Worm (Caenorhabditis elegans): ENCODE measurements around the gene clec-264.

clec-264 gene

DNA sequence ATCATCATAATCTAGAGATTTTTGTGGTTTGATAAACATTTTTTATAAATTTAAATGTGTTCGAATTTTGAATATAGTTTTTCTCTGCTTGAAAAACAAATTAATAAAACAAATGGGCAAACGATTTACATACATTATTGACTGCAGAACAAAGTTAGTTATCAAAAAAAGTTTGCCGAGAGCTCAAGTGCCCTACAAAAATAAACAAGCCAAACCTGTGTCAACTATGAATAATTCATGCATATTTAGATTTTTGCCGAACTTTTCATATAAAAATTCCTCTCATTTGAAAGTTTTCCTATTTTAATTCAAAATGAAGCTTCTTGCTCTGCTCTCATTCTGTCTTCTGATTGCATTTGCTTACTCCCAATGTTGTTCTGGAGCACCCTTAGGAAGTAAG lies 34.7 kb downstream of the clec-264 start, which contains the start of gene sshk-1:
Gene sshk-1 (plus strand): TSS at position 301 of the 400 bp plus-strand sequence.
- TF ChIP-seq tbx-2 (tag; optimal IDR thresholded peaks at IDR 0.05) (no peak), odd-2 (tag; optimal IDR thresholded peaks at IDR 0.05) (no peak), nhr-232 (tag; optimal IDR thresholded peaks at IDR 0.05) (no peak)

DNA sequence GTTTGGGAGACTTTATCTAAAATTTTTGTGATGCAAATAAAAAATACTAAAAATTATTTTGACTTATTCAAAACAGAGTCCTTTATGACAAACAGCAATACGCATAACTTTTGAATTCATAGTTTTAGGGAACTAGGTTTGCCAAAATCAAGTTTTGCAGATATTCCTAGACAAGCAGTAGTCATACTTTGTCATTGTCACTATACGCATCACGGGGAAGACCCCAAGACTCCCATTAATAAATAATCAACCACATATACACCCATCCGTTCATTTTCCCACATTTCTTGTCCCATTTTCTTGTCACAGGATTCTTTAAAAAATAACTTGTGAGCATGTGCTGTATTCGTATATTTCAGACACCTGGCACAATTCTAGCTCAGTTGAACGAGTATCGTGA lies 36.1 kb downstream of the clec-264 start, which contains the start of gene Y44A6D.7:
Gene Y44A6D.7 (plus strand): TSS at position 301 of the 400 bp plus-strand sequence.
- no peak for TF ChIP-seq ceh-6 (GFP tag; optimal IDR thresholded peaks at IDR 0.05)
- no peak for TF ChIP-seq ceh-48 (tag; optimal IDR thresholded peaks at IDR 0.05)
- TF ChIP-seq pat-9 (tag; optimal IDR thresholded peaks at IDR 0.05) = no peak
- TF ChIP-seq C08G9.2 (tag; optimal IDR thresholded peaks at IDR 0.05) = no peak
- no peak for TF ChIP-seq odd-2 (tag; optimal IDR thresholded peaks at IDR 0.05)
- TF ChIP-seq ceh-2 (tag; optimal IDR thresholded peaks at IDR 0.05) = no peak
- TF ChIP-seq sdc-2 (tag; optimal IDR thresholded peaks at IDR 0.05) = no peak
- TF ChIP-seq madf-2 (tag; optimal IDR thresholded peaks at IDR 0.05) = no peak
- TF ChIP-seq fax-1 (tag; optimal IDR thresholded peaks at IDR 0.05) = no peak
- no peak for TF ChIP-seq pag-3 (tag; optimal IDR thresholded peaks at IDR 0.05; ENCODE audit: borderline replicate concordance)
- no peak for TF ChIP-seq ama-1 (optimal IDR thresholded peaks at IDR 0.05)
- TF ChIP-seq T23F11.4 (GFP tag; optimal IDR thresholded peaks at IDR 0.05) = no peak
- TF ChIP-seq nfya-1 (tag; optimal IDR thresholded peaks at IDR 0.05) = no peak
- no peak for TF ChIP-seq nhr-11 (tag; optimal IDR thresholded peaks at IDR 0.05)

DNA sequence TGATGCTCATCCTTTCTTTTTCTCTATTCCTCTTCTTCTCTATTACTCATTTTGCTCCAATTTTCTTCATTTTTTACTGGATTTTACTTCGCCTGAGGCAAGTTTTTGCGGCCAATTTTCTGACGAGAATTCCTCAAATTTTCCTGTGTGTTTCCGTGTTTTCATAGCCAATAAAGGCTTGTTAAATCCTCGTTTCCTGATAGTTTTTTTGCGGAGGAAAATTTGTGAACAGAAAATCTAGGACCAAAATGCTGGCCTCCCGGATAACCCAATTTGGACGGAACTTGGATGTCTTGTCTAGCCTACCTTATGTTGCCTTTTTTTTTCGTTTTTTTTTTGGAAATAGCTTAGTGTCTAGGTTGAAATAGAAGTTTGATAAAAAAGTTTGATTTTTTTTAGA lies 36.9 kb downstream of the clec-264 start:
- peak; percentile 18 for TF ChIP-seq unc-42 (tag; optimal IDR thresholded peaks at IDR 0.05)
- no peak for TF ChIP-seq ceh-24 (tag; optimal IDR thresholded peaks at IDR 0.05)

DNA sequence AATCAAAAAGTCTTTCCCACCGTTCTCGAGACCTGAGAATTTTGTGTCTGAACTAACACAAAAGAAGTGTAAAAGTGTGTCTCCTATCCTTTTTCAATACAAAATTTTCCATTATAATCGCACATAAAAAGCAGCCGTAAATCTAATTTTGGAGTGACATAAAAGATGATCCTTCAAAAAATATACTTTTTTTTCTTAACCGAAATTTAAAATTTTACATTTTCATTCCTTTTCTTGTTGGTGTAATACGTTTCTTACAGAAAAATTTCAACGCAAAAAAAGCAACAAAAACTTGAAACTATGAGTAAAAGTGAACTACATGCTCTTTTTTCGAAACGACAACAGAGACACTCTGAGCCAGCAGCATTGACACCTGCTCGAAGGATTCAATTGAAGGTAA lies 43.5 kb downstream of the clec-264 start, which contains the start of gene Y44A6D.6:
Gene Y44A6D.6 (plus strand): TSS at position 301 of the 400 bp plus-strand sequence.
- TF ChIP-seq hlh-6 (tag; optimal IDR thresholded peaks at IDR 0.05) (no peak), syd-9 (tag; optimal IDR thresholded peaks at IDR 0.05) (no peak), K02D7.2 (tag; optimal IDR thresholded peaks at IDR 0.05) (no peak), pros-1 (tag; optimal IDR thresholded peaks at IDR 0.05) (no peak), pag-3 (tag; optimal IDR thresholded peaks at IDR 0.05; ENCODE audit: borderline replicate concordance) (no peak), ama-1 (optimal IDR thresholded peaks at IDR 0.05) (no peak), fkh-10 (GFP tag; optimal IDR thresholded peaks at IDR 0.05) (no peak), K09A11.1 (tag; optimal IDR thresholded peaks at IDR 0.05; ENCODE audit: insufficient read depth) (no peak), gmeb-2 (tag; optimal IDR thresholded peaks at IDR 0.05) (no peak)

DNA sequence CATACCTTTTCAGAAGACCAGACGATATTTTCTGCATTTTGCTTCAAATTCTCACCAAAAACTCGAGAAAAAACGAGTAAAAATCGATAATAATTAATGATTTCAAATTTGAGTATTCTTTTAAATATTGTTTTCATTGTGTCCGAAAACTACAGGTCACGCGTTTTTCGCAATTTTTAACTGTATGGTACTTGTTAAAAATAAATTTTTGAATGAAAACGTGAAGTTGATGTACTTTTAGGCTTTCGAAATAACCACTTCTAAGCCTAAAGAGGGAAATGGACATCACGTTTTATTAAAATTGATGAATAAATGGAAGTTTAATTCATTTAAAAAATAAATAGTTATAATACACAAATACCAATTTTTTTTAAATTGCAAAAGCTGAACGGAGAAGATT lies 47.6 kb downstream of the clec-264 start, which contains the start of gene Y44A6D.5:
Gene Y44A6D.5 (minus strand): TSS at position 101 of the 400 bp plus-strand sequence.
- TF ChIP-seq K09A11.1 (tag; optimal IDR thresholded peaks at IDR 0.05; ENCODE audit: insufficient read depth) (no peak), unc-42 (tag; optimal IDR thresholded peaks at IDR 0.05) (no peak)

DNA sequence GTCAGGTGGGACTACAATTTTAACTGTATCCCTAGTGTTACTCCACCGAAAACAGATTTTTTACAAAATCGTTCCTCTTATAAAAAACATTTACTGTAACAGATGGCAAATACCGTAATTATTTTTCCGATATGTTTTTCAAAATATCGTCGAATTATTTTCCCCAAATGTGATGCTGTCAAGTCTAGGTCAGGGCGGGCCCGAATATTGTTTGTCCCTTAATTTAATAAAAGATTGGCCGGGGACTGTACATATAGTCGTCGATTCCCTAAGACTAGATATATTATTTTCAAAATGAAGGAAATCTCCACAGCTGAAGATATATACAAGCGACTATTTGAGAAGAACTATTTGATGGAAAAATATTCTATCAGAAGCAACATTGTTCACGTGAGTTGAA lies 52.6 kb downstream of the clec-264 start, which contains the start of gene sdf-9:
Gene sdf-9 (plus strand): TSS at position 301 of the 400 bp plus-strand sequence.
- TF ChIP-seq ceh-31 (tag; optimal IDR thresholded peaks at IDR 0.05) (no peak), ahr-1 (tag; optimal IDR thresholded peaks at IDR 0.05) (no peak), sdc-2 (tag; optimal IDR thresholded peaks at IDR 0.05) (no peak), syd-9 (tag; optimal IDR thresholded peaks at IDR 0.05) (no peak)

Data from whole organism, late embryonic.